Fruit fly (Drosophila melanogaster) whole organism, wandering third instar larva: ENCODE data around the gene Ada1-2.
A peak's percentile ranks its signal among the peaks of the same experiment; 100 is the strongest.

Source experiments
- CG9705 ChIP-seq: fragments of 200-800 bp; sonication (Bioruptor generic); optimal IDR thresholded peaks from 2 replicates; lab custom pipeline; 2018; ENCODE audit warnings: missing biosample characterization, mild to moderate bottlenecking, missing genetic modification characterization
- CrebA ChIP-seq: fragments of 200-800 bp; sonication (Bioruptor generic); optimal IDR thresholded peaks from 2 replicates; lab custom pipeline; 2016; ENCODE audit warnings: missing biosample characterization, mild to moderate bottlenecking, missing genetic modification characterization, borderline replicate concordance
- Dif ChIP-seq: fragments of 200-275, 200-300 bp; sonication (Bioruptor generic); optimal IDR thresholded peaks from 2 replicates; lab custom pipeline; 2018; ENCODE audit warnings: missing biosample characterization, missing genetic modification characterization; ENCODE audit not compliant: partially characterized antibody
- Hr83 ChIP-seq: fragments of 200-300 bp; sonication (Bioruptor generic); optimal IDR thresholded peaks from 2 replicates; lab custom pipeline; 2016; ENCODE audit warnings: missing biosample characterization, mild to moderate bottlenecking, missing genetic modification characterization, moderate library complexity; ENCODE audit not compliant: poor library complexity, severe bottlenecking
- Mio ChIP-seq: sonication (Bioruptor generic); optimal IDR thresholded peaks from 2 replicates; lab custom pipeline; 2016; ENCODE audit warnings: missing biosample characterization, missing genetic modification characterization
- Myc ChIP-seq: fragments of >200 bp; optimal IDR thresholded peaks from 2 replicates; lab custom pipeline; 2017
- Rel ChIP-seq, 2 experiments: fragments of 200-800 bp; sonication (Bioruptor generic) in 1 of 2; optimal IDR thresholded peaks; 2 replicates in 1 of 2; 3 replicates in 1 of 2; lab custom pipeline; 2016 to 2019; ENCODE audit warnings: mild to moderate bottlenecking in 2 of 2, missing biosample characterization in 2 of 2, missing genetic modification characterization in 2 of 2, moderate library complexity in 1 of 2
- Sp1 ChIP-seq: fragments of 200-800 bp; sonication (Bioruptor generic); optimal IDR thresholded peaks from 3 replicates; lab custom pipeline; 2019; ENCODE audit warnings: missing biosample characterization, mild to moderate bottlenecking, missing genetic modification characterization, moderate library complexity
- Vsx2 ChIP-seq: fragments of 200-300, 225-300 bp; sonication (Bioruptor generic); optimal IDR thresholded peaks from 2 replicates; lab custom pipeline; 2018; ENCODE audit warnings: missing biosample characterization, missing genetic modification characterization; ENCODE audit not compliant: partially characterized antibody
- dl ChIP-seq, 2 experiments: fragments of 175-275, 200-275 bp in 1 of 2; fragments of 200-275 bp in 1 of 2; sonication (Bioruptor generic); optimal IDR thresholded peaks; lab custom pipeline; 2018; ENCODE audit warnings: mild to moderate bottlenecking in 2 of 2, missing biosample characterization in 2 of 2, missing genetic modification characterization in 2 of 2, moderate library complexity in 2 of 2; ENCODE audit not compliant: partially characterized antibody in 2 of 2, insufficient read depth in 1 of 2
- dmrt93B ChIP-seq: fragments of 200-800 bp; sonication (Bioruptor generic); optimal IDR thresholded peaks from 2 replicates; lab custom pipeline; 2018; ENCODE audit warnings: missing biosample characterization, mild to moderate bottlenecking, missing genetic modification characterization
- dsf ChIP-seq: sonication (Bioruptor generic); optimal IDR thresholded peaks from 2 replicates; lab custom pipeline; 2016; ENCODE audit warnings: missing biosample characterization, missing genetic modification characterization, borderline replicate concordance
- h ChIP-seq: fragments of 200-800 bp; sonication (Bioruptor generic); optimal IDR thresholded peaks from 3 replicates; lab custom pipeline; 2016; ENCODE audit warnings: missing biosample characterization, mild to moderate bottlenecking, missing genetic modification characterization
- lola ChIP-seq: fragments of >200 bp; optimal IDR thresholded peaks from 2 replicates; lab custom pipeline; 2017; ENCODE audit warnings: missing biosample characterization, missing genetic modification characterization
- pan ChIP-seq: fragments of >200 bp; optimal IDR thresholded peaks from 2 replicates; lab custom pipeline; 2017
- psq ChIP-seq: fragments of 200-800 bp; sonication (Bioruptor generic); optimal IDR thresholded peaks from 3 replicates; lab custom pipeline; 2017; ENCODE audit warnings: missing biosample characterization, mild to moderate bottlenecking, missing genetic modification characterization, moderate library complexity
- rgr ChIP-seq: fragments of 200-800 bp; sonication (Bioruptor generic); optimal IDR thresholded peaks from 3 replicates; lab custom pipeline; 2016; ENCODE audit warnings: missing biosample characterization, mild to moderate bottlenecking, missing genetic modification characterization
- sage ChIP-seq: fragments of 200-800 bp; sonication (Bioruptor generic); optimal IDR thresholded peaks from 2 replicates; lab custom pipeline; 2016; ENCODE audit warnings: missing biosample characterization, mild to moderate bottlenecking, missing genetic modification characterization
- sv ChIP-seq: fragments of 200-800 bp; sonication (Bioruptor generic); optimal IDR thresholded peaks from 3 replicates; lab custom pipeline; 2016; ENCODE audit warnings: missing biosample characterization, missing genetic modification characterization
- usp ChIP-seq: fragments of >200 bp; optimal IDR thresholded peaks from 2 replicates; lab custom pipeline; 2017; ENCODE audit warnings: missing biosample characterization, missing genetic modification characterization

The Ada1-2 gene

dm6 chr2L:12033890-12034289 is 41.2 kb downstream of the Ada1-2 start, which contains the start of gene CG18788:
TSS of gene CG18788 (plus strand) at chr2L:12034190.
- TF ChIP-seq Vsx2 (GFP tag; lab: Kevin White, UChicago) (no peak), dmrt93B (GFP tag; lab: Kevin White, UChicago) (no peak), lola (GFP tag; lab: Kevin White, UChicago) (no peak), pan (lab: Kevin White, UChicago) (no peak)

DNA sequence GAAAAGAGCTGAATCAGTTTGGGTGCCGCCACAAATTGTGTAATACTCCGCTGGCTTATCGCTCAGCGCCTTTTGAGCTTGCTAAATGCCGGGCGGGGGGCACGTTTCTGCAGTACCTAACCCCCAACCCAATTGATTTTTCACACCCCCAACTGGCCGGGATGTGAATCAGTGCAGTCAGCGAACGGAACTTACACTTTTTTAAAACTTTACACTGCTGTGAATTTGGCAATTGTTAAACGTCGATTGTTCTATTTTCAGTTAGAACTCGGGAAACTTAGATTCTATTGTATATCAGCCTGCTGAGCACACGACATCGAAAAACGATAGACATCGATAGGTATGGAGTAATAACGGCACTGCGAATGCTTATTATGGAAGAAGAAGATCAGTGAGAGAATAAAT is 45.5 kb downstream of the Ada1-2 start, which contains the start of gene Tom70:
Gene Tom70, minus strand, starts transcription at position 335 of the 405 bp plus-strand sequence.
- TF ChIP-seq pan (lab: Kevin White, UChicago): no peak
- TF ChIP-seq dsf (GFP tag; lab: Kevin White, UChicago): no peak
- no peak for TF ChIP-seq psq
- TF ChIP-seq Rel (GFP tag; optimal IDR thresholded peaks at IDR 0.05; lab: Kevin White, UChicago): no peak
- no peak for TF ChIP-seq Rel (tag; optimal IDR thresholded peaks at IDR 0.05; lab: Kevin White, UChicago)
- TF ChIP-seq Hr83: no peak
- no peak for TF ChIP-seq dl (GFP tag; optimal IDR thresholded peaks at IDR 0.05; lab: Kevin White, UChicago; ENCODE audit: insufficient read depth in 1 of 2, partially characterized antibody in 2 of 2)
- TF ChIP-seq CG9705 (GFP tag; lab: Kevin White, UChicago): no peak
- TF ChIP-seq usp (GFP tag; lab: Kevin White, UChicago): no peak
- no peak for TF ChIP-seq CrebA
- TF ChIP-seq rgr (GFP tag; lab: Kevin White, UChicago): no peak
- no peak for TF ChIP-seq Dif (GFP tag; lab: Kevin White, UChicago)
- TF ChIP-seq sage (GFP tag; lab: Kevin White, UChicago): no peak
- no peak for TF ChIP-seq Sp1
- TF ChIP-seq sv (GFP tag; lab: Kevin White, UChicago): no peak
- no peak for TF ChIP-seq h (GFP tag; lab: Kevin White, UChicago)

dm6 chr2L:12040510-12040909 is 47.8 kb downstream of the Ada1-2 start, which contains the start of gene CG6766:
TSS of gene CG6766 (minus strand) at chr2L:12040689.
- TF ChIP-seq Mio: no peak
- TF ChIP-seq Myc (lab: Kevin White, UChicago): peak; percentile 87
